Worm (Caenorhabditis elegans): ENCODE results near the gene C49G7.13.

DNA sequence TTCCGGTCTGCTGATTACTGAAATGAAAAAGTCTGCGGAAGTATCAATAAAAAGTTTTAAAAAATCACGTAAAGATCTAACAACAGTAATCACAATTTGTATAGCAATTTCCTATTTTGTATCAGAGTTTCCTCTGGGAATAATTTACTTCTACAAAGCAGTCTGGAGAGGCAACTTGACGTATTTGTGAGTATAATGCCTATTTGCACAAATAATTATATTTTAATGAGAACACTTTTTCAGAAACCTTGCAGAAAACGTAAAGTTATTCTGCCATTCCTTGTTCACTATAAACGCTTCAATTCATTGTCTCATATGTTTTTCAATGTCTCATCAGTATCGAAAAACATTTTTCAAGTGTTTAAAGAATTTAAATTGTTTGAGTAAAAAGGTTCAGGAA, 17.3 kb upstream of the C49G7.13 start:
- TF ChIP-seq nhr-25 (tag; optimal IDR thresholded peaks at IDR 0.05): no peak
- TF ChIP-seq sma-3 (GFP tag; optimal IDR thresholded peaks at IDR 0.05): no peak
- TF ChIP-seq nhr-11 (tag; optimal IDR thresholded peaks at IDR 0.05): no peak
- no peak for TF ChIP-seq unc-39 (tag; optimal IDR thresholded peaks at IDR 0.05)
- TF ChIP-seq nhr-237 (tag; optimal IDR thresholded peaks at IDR 0.05): no peak
- TF ChIP-seq F13H6.1 (tag; optimal IDR thresholded peaks at IDR 0.05): no peak
- no peak for TF ChIP-seq ceh-82 (tag; optimal IDR thresholded peaks at IDR 0.05)
